Fruit fly (Drosophila melanogaster) whole organism, adult: ENCODE data around the gene RapGAP1.

ENCODE experiments used
- CG11617 ChIP-seq: fragments of 200-800 bp; sonication (Bioruptor generic); optimal IDR thresholded peaks from 2 replicates; lab custom pipeline; 2017; ENCODE audit warnings: mild to moderate bottlenecking, missing biosample characterization, missing genetic modification reagents, missing genetic modification characterization
- CG12768 ChIP-seq: fragments of 200-800 bp; sonication (Bioruptor generic); optimal IDR thresholded peaks from 2 replicates; lab custom pipeline; 2017; ENCODE audit warnings: missing biosample characterization, missing genetic modification characterization, mild to moderate bottlenecking, moderate library complexity, missing genetic modification reagents
- CG5204 ChIP-seq: fragments of 200-800 bp; sonication (Bioruptor generic); optimal IDR thresholded peaks from 2 replicates; lab custom pipeline; 2016; ENCODE audit warnings: missing biosample characterization, missing genetic modification characterization
- CG7045 ChIP-seq: fragments of 200-800 bp; sonication (Bioruptor generic); optimal IDR thresholded peaks from 2 replicates; lab custom pipeline; 2017; ENCODE audit warnings: missing biosample characterization, mild to moderate bottlenecking, missing genetic modification characterization
- Clk ChIP-seq: fragments of 200-800 bp; sonication (Bioruptor generic); optimal IDR thresholded peaks from 2 replicates; lab custom pipeline; 2017; ENCODE audit warnings: missing biosample characterization, missing genetic modification characterization
- Hr96 ChIP-seq: fragments of 200-800 bp; sonication (Bioruptor generic); optimal IDR thresholded peaks from 2 replicates; lab custom pipeline; 2016; ENCODE audit warnings: missing biosample characterization, missing genetic modification characterization
- Mnt ChIP-seq: fragments of 200-800 bp; sonication (Bioruptor generic); optimal IDR thresholded peaks from 2 replicates; lab custom pipeline; 2016; ENCODE audit warnings: missing biosample characterization, mild to moderate bottlenecking, missing genetic modification characterization
- cic ChIP-seq: fragments of 200-800 bp; sonication (Bioruptor generic); optimal IDR thresholded peaks from 2 replicates; lab custom pipeline; 2017; ENCODE audit warnings: missing biosample characterization, mild to moderate bottlenecking, missing genetic modification characterization, moderate library complexity
- cnc ChIP-seq, 2 experiments: fragments of >200 bp; optimal IDR thresholded peaks; 2 replicates each; lab custom pipeline; 2017
- ovo ChIP-seq: fragments of 200-800 bp; sonication (Bioruptor generic); optimal IDR thresholded peaks from 2 replicates; lab custom pipeline; 2016; ENCODE audit warnings: missing biosample characterization, missing genetic modification characterization
- pad ChIP-seq: fragments of 200-800 bp; sonication (Bioruptor generic); optimal IDR thresholded peaks from 3 replicates; lab custom pipeline; 2017; ENCODE audit warnings: missing biosample characterization, missing genetic modification characterization, mild to moderate bottlenecking, moderate library complexity, missing genetic modification reagents

- TF ChIP-seq Hr96 (GFP tag; lab: Kevin White, UChicago) (no peak), cic (no peak), Mnt (GFP tag; lab: Kevin White, UChicago) (no peak), ovo (no peak), cnc (optimal IDR thresholded peaks at IDR 0.05; lab: Kevin White, UChicago) (no peak), CG5204 (GFP tag; lab: Kevin White, UChicago) (no peak), CG12768 (GFP tag; lab: Kevin White, UChicago) (no peak), CG11617 (GFP tag; lab: Kevin White, UChicago) (no peak), pad (GFP tag; lab: Kevin White, UChicago) (no peak), CG7045 (GFP tag; lab: Kevin White, UChicago) (no peak), Clk (no peak)
Measured at dm6 chr2L:7522737-7523136, 56.0 kb downstream of the RapGAP1 start.
